Worm (Caenorhabditis elegans): Measurements from ENCODE around the gene T01B7.5.

ce11 chrII:8701059-8701458 lies 15.6 kb upstream of the T01B7.5 start:
- TF ChIP-seq W03F9.2 (tag; optimal IDR thresholded peaks at IDR 0.05) (no peak), him-1 (tag; optimal IDR thresholded peaks at IDR 0.05) (no peak), dao-5 (tag; optimal IDR thresholded peaks at IDR 0.05) (no peak)

Data from whole organism, L4/young adult.